Fruit fly (Drosophila melanogaster) whole organism, embryonic: ENCODE data around the gene CG12995.

ENCODE experiments used
- Aef1 ChIP-seq: fragments of 200-800 bp; sonication (Bioruptor generic); IDR thresholded peaks from 3 replicates; pipeline ENCODE4 v1.3.6; 2022; ENCODE audit warnings: missing biosample characterization, missing genetic modification characterization
- Blimp-1 ChIP-seq: fragments of 200-800 bp; sonication (Bioruptor generic); optimal IDR thresholded peaks from 3 replicates; lab custom pipeline; 2018; ENCODE audit warnings: missing biosample characterization, missing genetic modification characterization, mild to moderate bottlenecking, moderate library complexity, missing genetic modification reagents
- CG10274 ChIP-seq: fragments of 200-800 bp; sonication (Bioruptor generic); optimal IDR thresholded peaks from 3 replicates; lab custom pipeline; 2017; ENCODE audit warnings: missing biosample characterization, mild to moderate bottlenecking, missing genetic modification characterization
- CG10321 ChIP-seq: fragments of 200-800 bp; sonication (Bioruptor generic); IDR thresholded peaks from 2 replicates; pipeline ENCODE4 v1.3.6; 2022; ENCODE audit warnings: missing biosample characterization, missing genetic modification characterization
- CG10366 ChIP-seq: fragments of 200-800 bp; sonication (Bioruptor generic); IDR thresholded peaks from 2 replicates; pipeline ENCODE4 v1.3.6; 2022; ENCODE audit warnings: missing biosample characterization, missing genetic modification characterization
- CG10979 ChIP-seq: fragments of 200-800 bp; sonication (Bioruptor generic); optimal IDR thresholded peaks from 2 replicates; lab custom pipeline; 2018; ENCODE audit warnings: missing biosample characterization, mild to moderate bottlenecking, missing genetic modification characterization, moderate library complexity
- CG12391 ChIP-seq: fragments of 200-800 bp; sonication (Bioruptor generic); optimal IDR thresholded peaks from 3 replicates; lab custom pipeline; 2018; ENCODE audit warnings: missing biosample characterization, mild to moderate bottlenecking, missing genetic modification characterization, moderate library complexity
- CG14710 ChIP-seq: fragments of 200-800 bp; sonication (Bioruptor generic); optimal IDR thresholded peaks from 3 replicates; lab custom pipeline; 2019; ENCODE audit warnings: missing biosample characterization, mild to moderate bottlenecking, missing genetic modification characterization, moderate library complexity
- CG15269 ChIP-seq: fragments of 200-800 bp; sonication (Bioruptor generic); optimal IDR thresholded peaks from 2 replicates; lab custom pipeline; 2018; ENCODE audit warnings: missing biosample characterization, mild to moderate bottlenecking, missing genetic modification characterization, moderate library complexity
- CG17361 ChIP-seq: fragments of 200-800 bp; sonication (Bioruptor generic); IDR thresholded peaks from 3 replicates; pipeline ENCODE4 v1.3.6; 2022; ENCODE audit warnings: missing biosample characterization, missing genetic modification characterization
- CG2712 ChIP-seq: fragments of 200-800 bp; optimal IDR thresholded peaks from 3 replicates; lab custom pipeline; 2019; ENCODE audit warnings: missing biosample characterization, mild to moderate bottlenecking, missing genetic modification characterization, moderate library complexity
- CG31441 ChIP-seq: fragments of 200-800 bp; sonication (Bioruptor generic); IDR thresholded peaks from 2 replicates; pipeline ENCODE4 v1.3.6; 2022; ENCODE audit warnings: missing biosample characterization, missing genetic modification characterization
- CG34376 ChIP-seq: fragments of 200-800 bp; sonication (Bioruptor generic); optimal IDR thresholded peaks from 2 replicates; lab custom pipeline; 2018; ENCODE audit warnings: missing biosample characterization, mild to moderate bottlenecking, missing genetic modification characterization
- CG4328 ChIP-seq: fragments of 200-800 bp; sonication (Bioruptor generic); optimal IDR thresholded peaks from 3 replicates; lab custom pipeline; 2017; ENCODE audit warnings: missing biosample characterization, missing genetic modification reagents, missing genetic modification characterization
- CG6854 ChIP-seq: fragments of 200-800 bp; sonication (Bioruptor generic); optimal IDR thresholded peaks from 3 replicates; lab custom pipeline; 2017; ENCODE audit warnings: missing biosample characterization, mild to moderate bottlenecking, missing genetic modification characterization
- CG7556 ChIP-seq: fragments of 200-800 bp; sonication (Bioruptor generic); optimal IDR thresholded peaks from 2 replicates; lab custom pipeline; 2017; ENCODE audit warnings: missing biosample characterization, mild to moderate bottlenecking, missing genetic modification characterization
- CG8281 ChIP-seq: fragments of 200-800 bp; sonication (Bioruptor generic); optimal IDR thresholded peaks from 2 replicates; lab custom pipeline; 2018; ENCODE audit warnings: missing biosample characterization, mild to moderate bottlenecking, missing genetic modification characterization, moderate library complexity
- CG8388 ChIP-seq: fragments of 200-800 bp; sonication (Bioruptor generic); optimal IDR thresholded peaks from 2 replicates; lab custom pipeline; 2019; ENCODE audit warnings: missing biosample characterization, mild to moderate bottlenecking, missing genetic modification characterization, moderate library complexity
- Drgx ChIP-seq: fragments of 200-800 bp; sonication (Bioruptor generic); IDR thresholded peaks from 2 replicates; pipeline ENCODE4 v1.3.6; 2022; ENCODE audit warnings: missing biosample characterization, missing genetic modification characterization
- HmgD ChIP-seq: fragments of 200-800 bp; sonication (Bioruptor generic); optimal IDR thresholded peaks from 3 replicates; lab custom pipeline; 2016; ENCODE audit warnings: missing biosample characterization, missing genetic modification characterization
- Hmx ChIP-seq: fragments of 200-800 bp; sonication (Bioruptor generic); optimal IDR thresholded peaks from 2 replicates; lab custom pipeline; 2016; ENCODE audit warnings: missing biosample characterization, missing genetic modification characterization
- Hr3 ChIP-seq: fragments of 200-800 bp; sonication (Bioruptor generic); optimal IDR thresholded peaks from 3 replicates; lab custom pipeline; 2016; ENCODE audit warnings: missing biosample characterization, missing genetic modification characterization
- Lim3 ChIP-seq: fragments of 200-800 bp; sonication (Bioruptor generic); IDR thresholded peaks from 2 replicates; pipeline ENCODE4 v1.3.6; 2022; ENCODE audit warnings: missing biosample characterization, missing genetic modification characterization
- PHDP ChIP-seq: fragments of 200-800 bp; sonication (Bioruptor generic); optimal IDR thresholded peaks from 3 replicates; lab custom pipeline; 2018; ENCODE audit warnings: missing biosample characterization, mild to moderate bottlenecking, missing genetic modification characterization, moderate library complexity
- Ravus ChIP-seq: fragments of 200-800 bp; sonication (Bioruptor generic); IDR thresholded peaks from 2 replicates; pipeline ENCODE4 v1.3.6; 2022; ENCODE audit warnings: missing biosample characterization, missing genetic modification characterization
- Ssrp ChIP-seq: fragments of 200-800 bp; sonication (Bioruptor generic); optimal IDR thresholded peaks from 2 replicates; lab custom pipeline; 2018; ENCODE audit warnings: missing biosample characterization, mild to moderate bottlenecking, missing genetic modification characterization, moderate library complexity
- Stat92E ChIP-seq, 3 experiments: fragments of >200 bp in 2 of 3; fragments of 200-800 bp in 1 of 3; sonication (Bioruptor generic) in 1 of 3; optimal IDR thresholded peaks; 2 replicates each; lab custom pipeline; 2017 to 2019; ENCODE audit warnings: missing biosample characterization in 3 of 3, missing genetic modification characterization in 3 of 3, mild to moderate bottlenecking in 1 of 3, moderate library complexity in 1 of 3
- bsh ChIP-seq, 2 experiments: fragments of 200-800 bp; sonication (Bioruptor generic); optimal IDR thresholded peaks; 2 replicates each; lab custom pipeline; 2017 to 2018; ENCODE audit warnings: mild to moderate bottlenecking in 2 of 2, missing biosample characterization in 2 of 2, missing genetic modification characterization in 2 of 2, moderate library complexity in 1 of 2
- disco-r ChIP-seq: fragments of 200-800 bp; sonication (Bioruptor generic); optimal IDR thresholded peaks from 2 replicates; lab custom pipeline; 2016; ENCODE audit warnings: missing biosample characterization, missing genetic modification characterization
- dmrt99B ChIP-seq: fragments of 200-800 bp; sonication (Bioruptor generic); optimal IDR thresholded peaks from 2 replicates; lab custom pipeline; 2018; ENCODE audit warnings: missing biosample characterization, mild to moderate bottlenecking, missing genetic modification characterization, moderate library complexity
- gcm ChIP-seq: fragments of 200-800 bp; sonication (Bioruptor generic); optimal IDR thresholded peaks from 2 replicates; lab custom pipeline; 2019; ENCODE audit warnings: missing biosample characterization, mild to moderate bottlenecking, missing genetic modification characterization, moderate library complexity
- grau ChIP-seq: fragments of 200-800 bp; optimal IDR thresholded peaks from 3 replicates; lab custom pipeline; 2019; ENCODE audit warnings: missing biosample characterization, mild to moderate bottlenecking, missing genetic modification characterization, moderate library complexity
- gt ChIP-seq: fragments of 200-800 bp; sonication (Bioruptor generic); IDR thresholded peaks from 2 replicates; pipeline ENCODE4 v1.3.6; 2022; ENCODE audit warnings: missing biosample characterization, missing genetic modification characterization
- h ChIP-seq: fragments of >200 bp; optimal IDR thresholded peaks from 2 replicates; lab custom pipeline; 2017
- kah ChIP-seq: fragments of 200-800 bp; sonication (Bioruptor generic); optimal IDR thresholded peaks from 2 replicates; lab custom pipeline; 2018; ENCODE audit warnings: missing biosample characterization, mild to moderate bottlenecking, missing genetic modification characterization
- lov ChIP-seq, 2 experiments: fragments of 200-800 bp in 1 of 2; fragments of >200 bp in 1 of 2; sonication (Bioruptor generic) in 1 of 2; IDR thresholded peaks in 1 of 2; optimal IDR thresholded peaks in 1 of 2; 2 replicates in 1 of 2; 3 replicates in 1 of 2; pipeline versions ENCODE4 v1.3.6 to Lab custom; 2017 to 2022; ENCODE audit warnings: missing biosample characterization in 1 of 2, missing genetic modification characterization in 1 of 2
- maf-S ChIP-seq: fragments of 200-800 bp; sonication (Bioruptor generic); optimal IDR thresholded peaks from 2 replicates; lab custom pipeline; 2016; ENCODE audit warnings: missing biosample characterization, missing genetic modification characterization
- nerfin-2 ChIP-seq: fragments of 200-800 bp; sonication (Bioruptor generic); IDR thresholded peaks from 2 replicates; pipeline ENCODE4 v1.3.6; 2022; ENCODE audit warnings: missing biosample characterization, missing genetic modification characterization; ENCODE audit not compliant: partially characterized antibody
- nmo ChIP-seq: fragments of 200-800 bp; sonication (Bioruptor generic); optimal IDR thresholded peaks from 2 replicates; lab custom pipeline; 2018; ENCODE audit warnings: missing biosample characterization, mild to moderate bottlenecking, missing genetic modification characterization, moderate library complexity
- pan ChIP-seq, 4 experiments: fragments of >200 bp in 3 of 4; fragments of 200-800 bp in 1 of 4; sonication (Bioruptor generic) in 1 of 4; optimal IDR thresholded peaks in 3 of 4; IDR thresholded peaks in 1 of 4; 2 replicates each; pipeline versions ENCODE4 v1.3.6 to Lab custom; 2017 to 2022; ENCODE audit warnings: missing biosample characterization in 2 of 4, missing genetic modification characterization in 2 of 4, mixed read lengths in 1 of 4
- phol ChIP-seq: fragments of 200-800 bp; sonication (Bioruptor generic); optimal IDR thresholded peaks from 3 replicates; lab custom pipeline; 2018; ENCODE audit warnings: missing biosample characterization, mild to moderate bottlenecking, missing genetic modification characterization, moderate library complexity
- pita ChIP-seq: fragments of 200-800 bp; sonication (Bioruptor generic); optimal IDR thresholded peaks from 2 replicates; lab custom pipeline; 2017; ENCODE audit warnings: missing biosample characterization, mild to moderate bottlenecking, missing genetic modification characterization
- prd ChIP-seq, 3 experiments: fragments of >200 bp in 2 of 3; fragments of 200-800 bp in 1 of 3; sonication (Bioruptor generic) in 1 of 3; optimal IDR thresholded peaks in 2 of 3; IDR thresholded peaks in 1 of 3; 2 replicates in 2 of 3; 3 replicates in 1 of 3; pipeline versions ENCODE4 v1.3.6 to Lab custom; 2017 to 2022; ENCODE audit warnings: missing biosample characterization in 1 of 3, missing genetic modification characterization in 1 of 3
- row ChIP-seq: fragments of 200-800 bp; sonication (Bioruptor generic); IDR thresholded peaks from 3 replicates; pipeline ENCODE4 v1.3.6; 2022; ENCODE audit warnings: missing biosample characterization, missing genetic modification characterization
- tgo ChIP-seq: fragments of 200-800 bp; sonication (Bioruptor generic); IDR thresholded peaks from 3 replicates; pipeline ENCODE4 v1.3.6; 2022; ENCODE audit warnings: missing biosample characterization, missing genetic modification characterization
- unpg ChIP-seq: fragments of 200-800 bp; sonication (Bioruptor generic); optimal IDR thresholded peaks from 3 replicates; lab custom pipeline; 2018; ENCODE audit warnings: missing biosample characterization, mild to moderate bottlenecking, missing genetic modification characterization, moderate library complexity
- wek ChIP-seq: fragments of 200-800 bp; sonication (Bioruptor generic); optimal IDR thresholded peaks from 3 replicates; lab custom pipeline; 2018; ENCODE audit warnings: missing biosample characterization, mild to moderate bottlenecking, missing genetic modification characterization, moderate library complexity
- wor ChIP-seq: fragments of 200-800 bp; sonication (Bioruptor generic); IDR thresholded peaks from 2 replicates; pipeline ENCODE4 v1.3.6; 2022; ENCODE audit warnings: missing biosample characterization, missing genetic modification characterization

Gene CG12995

dm6 chrX:17237421-17237820 is 27.6 kb upstream of the CG12995 start (continued):
- TF ChIP-seq CG8281, result no peak
- TF ChIP-seq nmo (GFP tag; lab: Kevin White, UChicago), result peak; percentile 24
- TF ChIP-seq maf-S, result no peak
- no peak for TF ChIP-seq CG4328
- no peak for TF ChIP-seq prd (optimal IDR thresholded peaks at IDR 0.05; lab: Kevin White, UChicago)
- TF ChIP-seq prd (GFP tag; IDR thresholded peaks at IDR 0.05; lab: Robert Waterston, UW), result 0 out of 3 replicates have a peak, but pooled peaks have one; percentile 41
- TF ChIP-seq phol (tag; lab: Kevin White, UChicago), result peak; percentile 52
- no peak for TF ChIP-seq pita (GFP tag; lab: Kevin White, UChicago)
- no peak for TF ChIP-seq Lim3 (GFP tag; lab: Robert Waterston, UW)
- TF ChIP-seq grau, result peak; percentile 14
- peak; percentile 14 for TF ChIP-seq CG14710
- no peak for TF ChIP-seq h (lab: Kevin White, UChicago)
- peak; percentile 40; the same call in 2 of the 3 replicates for TF ChIP-seq row (GFP tag; lab: Robert Waterston, UW)
- TF ChIP-seq HmgD, result no peak
- TF ChIP-seq CG31441 (GFP tag; lab: Robert Waterston, UW), result peak; percentile 51
- TF ChIP-seq PHDP (tag; lab: Kevin White, UChicago), result peak; percentile 18
- peak; percentile 44 for TF ChIP-seq CG8388 (GFP tag; lab: Kevin White, UChicago)
- peak; percentile 18 for TF ChIP-seq CG15269
- no peak for TF ChIP-seq CG34376
- TF ChIP-seq wor (GFP tag; lab: Robert Waterston, UW), result 0 out of 2 replicates have a peak, but pooled peaks have one; percentile 23
- peak; percentile 11 for TF ChIP-seq CG7556 (GFP tag; lab: Kevin White, UChicago)
- no peak for TF ChIP-seq kah (GFP tag; lab: Kevin White, UChicago)
- TF ChIP-seq Hmx (GFP tag; lab: Kevin White, UChicago), result no peak
- no peak for TF ChIP-seq CG6854 (GFP tag; lab: Kevin White, UChicago)
- TF ChIP-seq CG10274 (GFP tag; lab: Kevin White, UChicago), result no peak
- 0 out of 3 replicates have a peak, but pooled peaks have one; percentile 18 for TF ChIP-seq tgo (GFP tag; lab: Robert Waterston, UW)
- TF ChIP-seq CG10979 (tag; lab: Kevin White, UChicago), result peak; percentile 42
- TF ChIP-seq Aef1 (GFP tag; lab: Robert Waterston, UW), result no peak
- no peak for TF ChIP-seq Ravus (GFP tag; lab: Robert Waterston, UW)
- TF ChIP-seq CG12391 (tag; lab: Kevin White, UChicago), result peak; percentile 35
- no peak for TF ChIP-seq gt (GFP tag; lab: Robert Waterston, UW)
- TF ChIP-seq bsh (GFP tag; optimal IDR thresholded peaks at IDR 0.05; lab: Kevin White, UChicago), result peak; percentile 22 to 38
- TF ChIP-seq wek, result no peak
- no peak for TF ChIP-seq CG10366 (GFP tag; lab: Robert Waterston, UW)
- no peak for TF ChIP-seq CG10321 (GFP tag; lab: Robert Waterston, UW)
- TF ChIP-seq Ssrp, result peak; percentile 41
- no peak for TF ChIP-seq gcm (GFP tag; lab: Kevin White, UChicago)
- no peak for TF ChIP-seq nerfin-2
- peak; percentile 39 for TF ChIP-seq unpg
- TF ChIP-seq CG2712 (tag; lab: Kevin White, UChicago), result peak; percentile 36
- no peak for TF ChIP-seq Hr3
- TF ChIP-seq disco-r (GFP tag; lab: Kevin White, UChicago), result no peak
- peak; percentile 65 for TF ChIP-seq Drgx (GFP tag; lab: Robert Waterston, UW)
- 0 out of 3 replicates have a peak, but pooled peaks have one; percentile 46 for TF ChIP-seq CG17361
- peak; percentile 67 for TF ChIP-seq dmrt99B (tag; lab: Kevin White, UChicago)
- peak; percentile 29 for TF ChIP-seq Blimp-1
- TF ChIP-seq lov (optimal IDR thresholded peaks at IDR 0.05; lab: Kevin White, UChicago), result no peak
- TF ChIP-seq lov (GFP tag; IDR thresholded peaks at IDR 0.05; lab: Robert Waterston, UW), result no peak
- TF ChIP-seq pan (optimal IDR thresholded peaks at IDR 0.05; lab: Kevin White, UChicago), result no peak
- TF ChIP-seq pan (GFP tag; optimal IDR thresholded peaks at IDR 0.05 in 1 of 2, IDR thresholded peaks at IDR 0.05 in 1 of 2), result peak in 1 of 2 experiments; percentile 20
- no peak for TF ChIP-seq Stat92E (GFP tag; optimal IDR thresholded peaks at IDR 0.05; lab: Kevin White, UChicago)
